Worm (Caenorhabditis elegans) whole organism, L1 larva: Measurements from ENCODE around the gene srb-13.

Experiments
- ama-1 ChIP-seq: fragments of 150-350 bp; optimal IDR thresholded peaks from 2 replicates; lab custom pipeline; 2014
- ces-1 ChIP-seq: fragments of 150-350 bp; optimal IDR thresholded peaks from 2 replicates; lab custom pipeline; 2014; ENCODE audit warnings: missing biosample characterization, missing genetic modification reagents, missing genetic modification characterization
- hpl-2 ChIP-seq: fragments of 150-350 bp; optimal IDR thresholded peaks from 2 replicates; lab custom pipeline; 2014; ENCODE audit warnings: missing biosample characterization, missing genetic modification reagents, missing genetic modification characterization
- lin-39 ChIP-seq: fragments of 150-350 bp; optimal IDR thresholded peaks from 2 replicates; lab custom pipeline; 2014; ENCODE audit warnings: missing biosample characterization, missing genetic modification reagents, missing genetic modification characterization
- nhr-11 ChIP-seq: fragments of 150-350 bp; optimal IDR thresholded peaks from 2 replicates; lab custom pipeline; 2014; ENCODE audit warnings: missing biosample characterization, missing genetic modification characterization
- nhr-76 ChIP-seq: sonication (generic microtip); optimal IDR thresholded peaks from 2 replicates; lab custom pipeline; 2017; ENCODE audit warnings: missing biosample characterization, missing genetic modification characterization
- nhr-90 ChIP-seq: sonication (generic microtip); optimal IDR thresholded peaks from 2 replicates; lab custom pipeline; 2016; ENCODE audit warnings: mild to moderate bottlenecking, missing genetic modification characterization, missing compliant biosample characterization; ENCODE audit not compliant: poor library complexity
- pqm-1 ChIP-seq: sonication (generic microtip); optimal IDR thresholded peaks from 3 replicates; lab custom pipeline; 2017; ENCODE audit warnings: missing biosample characterization, missing genetic modification characterization
- rnt-1 ChIP-seq: sonication (generic microtip); optimal IDR thresholded peaks from 2 replicates; lab custom pipeline; 2016; ENCODE audit warnings: mild to moderate bottlenecking, missing genetic modification characterization, moderate library complexity, missing compliant biosample characterization
- snpc-4 ChIP-seq: fragments of 150-350 bp; optimal IDR thresholded peaks from 2 replicates; lab custom pipeline; 2014; ENCODE audit warnings: missing biosample characterization, missing genetic modification characterization
- zag-1 ChIP-seq: fragments of 150-350 bp; optimal IDR thresholded peaks from 2 replicates; lab custom pipeline; 2014; ENCODE audit warnings: missing biosample characterization, missing genetic modification characterization
- ztf-11 ChIP-seq, 2 experiments: sonication (generic microtip); optimal IDR thresholded peaks; 2 replicates each; lab custom pipeline; 2016 to 2017; ENCODE audit warnings: missing genetic modification characterization in 2 of 2, missing biosample characterization in 1 of 2, missing compliant biosample characterization in 1 of 2

ce11 chrII:5205286-5205685 lies 47.9 kb upstream of the srb-13 start:
- TF ChIP-seq ces-1, result no peak
- no peak for TF ChIP-seq lin-39 (tag; lab: Kevin White, UChicago)
- TF ChIP-seq nhr-90, result no peak
- no peak for TF ChIP-seq hpl-2 (GFP tag; lab: Kevin White, UChicago)
- TF ChIP-seq nhr-76 (tag; lab: Kevin White, UChicago), result no peak
- no peak for TF ChIP-seq rnt-1 (tag; lab: Kevin White, UChicago)
- no peak for TF ChIP-seq ztf-11 (tag; optimal IDR thresholded peaks at IDR 0.05; lab: Kevin White, UChicago)
- TF ChIP-seq snpc-4 (tag; lab: Kevin White, UChicago), result no peak
- no peak for TF ChIP-seq ama-1 (lab: Kevin White, UChicago)
- no peak for TF ChIP-seq pqm-1 (tag; lab: Kevin White, UChicago)
- TF ChIP-seq zag-1 (tag; lab: Kevin White, UChicago), result no peak
- no peak for TF ChIP-seq nhr-11
